Fruit fly (Drosophila melanogaster) whole organism, embryonic: ENCODE results near the gene CG32706.

Experiments used
- CG10267 ChIP-seq: fragments of 200-800 bp; sonication (Bioruptor generic); optimal IDR thresholded peaks from 2 replicates; lab custom pipeline; 2018; ENCODE audit warnings: missing biosample characterization, mild to moderate bottlenecking, missing genetic modification characterization, moderate library complexity
- CG10565 ChIP-seq: fragments of 200-800 bp; sonication (Bioruptor generic); optimal IDR thresholded peaks from 3 replicates; lab custom pipeline; 2016; ENCODE audit warnings: missing biosample characterization, mild to moderate bottlenecking, missing genetic modification characterization
- CG10654 ChIP-seq: fragments of 200-800 bp; sonication (Bioruptor generic); optimal IDR thresholded peaks from 2 replicates; lab custom pipeline; 2016; ENCODE audit warnings: missing biosample characterization, missing genetic modification characterization
- CG11456 ChIP-seq: fragments of 200-800 bp; sonication (Bioruptor generic); IDR thresholded peaks from 3 replicates; pipeline ENCODE4 v1.3.6; 2022; ENCODE audit warnings: missing biosample characterization, missing genetic modification characterization
- CG12299 ChIP-seq: fragments of 200-800 bp; sonication (Bioruptor generic); optimal IDR thresholded peaks from 2 replicates; lab custom pipeline; 2018; ENCODE audit warnings: missing biosample characterization, mild to moderate bottlenecking, missing genetic modification characterization
- CG1233 ChIP-seq: fragments of 200-800 bp; sonication (Bioruptor generic); optimal IDR thresholded peaks from 4 replicates; lab custom pipeline; 2018; ENCODE audit warnings: missing biosample characterization, mild to moderate bottlenecking, missing genetic modification characterization
- CG13123 ChIP-seq: fragments of 200-800 bp; sonication (Bioruptor generic); optimal IDR thresholded peaks from 2 replicates; lab custom pipeline; 2016; ENCODE audit warnings: missing biosample characterization, missing genetic modification characterization
- CG16815 ChIP-seq: fragments of 200-800 bp; sonication (Bioruptor generic); optimal IDR thresholded peaks from 3 replicates; lab custom pipeline; 2017; ENCODE audit warnings: missing biosample characterization, mild to moderate bottlenecking, missing genetic modification characterization
- CG17612 ChIP-seq: fragments of 200-800 bp; sonication (Bioruptor generic); IDR thresholded peaks from 2 replicates; pipeline ENCODE4 v1.3.6; 2022; ENCODE audit warnings: missing biosample characterization, missing genetic modification characterization
- CG31365 ChIP-seq: fragments of 200-800 bp; sonication (Bioruptor generic); optimal IDR thresholded peaks from 2 replicates; lab custom pipeline; 2018; ENCODE audit warnings: missing biosample characterization, mild to moderate bottlenecking, missing genetic modification characterization
- CG3407 ChIP-seq: fragments of 200-800 bp; sonication (Bioruptor generic); optimal IDR thresholded peaks from 2 replicates; lab custom pipeline; 2018; ENCODE audit warnings: missing biosample characterization, mild to moderate bottlenecking, missing genetic modification characterization
- CG6272 ChIP-seq: fragments of 200-800 bp; sonication (Bioruptor generic); IDR thresholded peaks from 2 replicates; pipeline ENCODE4 v1.3.6; 2022; ENCODE audit warnings: missing biosample characterization, missing genetic modification characterization
- CG6654 ChIP-seq: fragments of 200-800 bp; sonication (Bioruptor generic); optimal IDR thresholded peaks from 2 replicates; lab custom pipeline; 2017; ENCODE audit warnings: missing biosample characterization, mild to moderate bottlenecking, missing genetic modification characterization
- CG6683 ChIP-seq: fragments of 200-800 bp; sonication (Bioruptor generic); optimal IDR thresholded peaks from 2 replicates; lab custom pipeline; 2017; ENCODE audit warnings: missing biosample characterization, mild to moderate bottlenecking, missing genetic modification characterization, missing genetic modification reagents
- CG6813 ChIP-seq: fragments of 200-800 bp; sonication (Bioruptor generic); optimal IDR thresholded peaks from 2 replicates; lab custom pipeline; 2017; ENCODE audit warnings: missing biosample characterization, missing genetic modification characterization, mild to moderate bottlenecking, moderate library complexity, missing genetic modification reagents
- CG7271 ChIP-seq: fragments of 200-800 bp; sonication (Bioruptor generic); optimal IDR thresholded peaks from 2 replicates; lab custom pipeline; 2018; ENCODE audit warnings: missing biosample characterization, mild to moderate bottlenecking, missing genetic modification characterization, moderate library complexity
- CG7556 ChIP-seq: fragments of 200-800 bp; sonication (Bioruptor generic); optimal IDR thresholded peaks from 2 replicates; lab custom pipeline; 2017; ENCODE audit warnings: missing biosample characterization, mild to moderate bottlenecking, missing genetic modification characterization
- CG8281 ChIP-seq: fragments of 200-800 bp; sonication (Bioruptor generic); optimal IDR thresholded peaks from 2 replicates; lab custom pipeline; 2018; ENCODE audit warnings: missing biosample characterization, mild to moderate bottlenecking, missing genetic modification characterization, moderate library complexity
- CG8924 ChIP-seq: fragments of 200-800 bp; optimal IDR thresholded peaks from 3 replicates; lab custom pipeline; 2019; ENCODE audit warnings: missing biosample characterization, mild to moderate bottlenecking, missing genetic modification characterization, moderate library complexity
- Chrac-16 ChIP-seq: fragments of 200-800 bp; sonication (Bioruptor generic); optimal IDR thresholded peaks from 3 replicates; lab custom pipeline; 2016; ENCODE audit warnings: missing biosample characterization, missing genetic modification characterization
- E2f2 ChIP-seq: fragments of 200-800 bp; sonication (Bioruptor generic); IDR thresholded peaks from 2 replicates; pipeline ENCODE4 v1.3.6; 2022; ENCODE audit warnings: missing biosample characterization, missing genetic modification characterization
- Ets65A ChIP-seq: fragments of 200-800 bp; sonication (Bioruptor generic); peaks from one replicate; lab custom pipeline; 2016; ENCODE audit warnings: missing biosample characterization, missing genetic modification characterization
- HLH3B ChIP-seq: fragments of 200-800 bp; sonication (Bioruptor generic); IDR thresholded peaks from 2 replicates; pipeline ENCODE4 v1.3.6; 2022; ENCODE audit warnings: missing biosample characterization, missing genetic modification characterization
- HmgD ChIP-seq: fragments of 200-800 bp; sonication (Bioruptor generic); optimal IDR thresholded peaks from 3 replicates; lab custom pipeline; 2016; ENCODE audit warnings: missing biosample characterization, missing genetic modification characterization
- HmgZ ChIP-seq: fragments of 200-800 bp; sonication (Bioruptor generic); optimal IDR thresholded peaks from 2 replicates; lab custom pipeline; 2018; ENCODE audit warnings: missing biosample characterization, mild to moderate bottlenecking, missing genetic modification characterization
- NK7.1 ChIP-seq: fragments of 200-800 bp; sonication (Bioruptor generic); optimal IDR thresholded peaks from 3 replicates; lab custom pipeline; 2016; ENCODE audit warnings: missing biosample characterization, missing genetic modification characterization
- PHDP ChIP-seq: fragments of 200-800 bp; sonication (Bioruptor generic); optimal IDR thresholded peaks from 3 replicates; lab custom pipeline; 2018; ENCODE audit warnings: missing biosample characterization, mild to moderate bottlenecking, missing genetic modification characterization, moderate library complexity
- Six4 ChIP-seq: fragments of 200-800 bp; sonication (Bioruptor generic); optimal IDR thresholded peaks from 2 replicates; lab custom pipeline; 2016; ENCODE audit warnings: missing biosample characterization, missing genetic modification characterization
- Sry-δ ChIP-seq: fragments of 200-800 bp; sonication (Bioruptor generic); optimal IDR thresholded peaks from 2 replicates; lab custom pipeline; 2016; ENCODE audit warnings: missing biosample characterization, missing genetic modification characterization
- ase ChIP-seq: fragments of 200-800 bp; sonication (Bioruptor generic); IDR thresholded peaks from 3 replicates; pipeline ENCODE4 v1.3.6; 2022; ENCODE audit warnings: missing biosample characterization, missing genetic modification characterization
- ash1 ChIP-seq: fragments of 200-800 bp; sonication (Bioruptor generic); optimal IDR thresholded peaks from 2 replicates; lab custom pipeline; 2018; ENCODE audit warnings: missing biosample characterization, mild to moderate bottlenecking, missing genetic modification characterization
- chm ChIP-seq: fragments of 200-800 bp; sonication (Bioruptor generic); IDR thresholded peaks from 2 replicates; pipeline ENCODE4 v1.3.6; 2022; ENCODE audit warnings: missing biosample characterization, missing genetic modification characterization
- croc ChIP-seq: fragments of 200-800 bp; sonication (Bioruptor generic); conservative IDR thresholded peaks from 3 replicates; pipeline ENCODE4 v1.3.6; 2022; ENCODE audit warnings: missing biosample characterization, missing genetic modification characterization
- eve ChIP-seq, 2 experiments: fragments of >200 bp; optimal IDR thresholded peaks; 2 replicates each; lab custom pipeline; 2017; ENCODE audit warnings: missing biosample characterization in 2 of 2, missing genetic modification characterization in 2 of 2
- fu2 ChIP-seq: fragments of 200-800 bp; sonication (Bioruptor generic); optimal IDR thresholded peaks from 2 replicates; lab custom pipeline; 2016; ENCODE audit warnings: missing biosample characterization, missing genetic modification characterization
- gce ChIP-seq: fragments of 200-800 bp; sonication (Bioruptor generic); IDR thresholded peaks from 3 replicates; pipeline ENCODE4 v1.3.6; 2022; ENCODE audit warnings: missing biosample characterization, missing genetic modification characterization
- grn ChIP-seq: fragments of 200-800 bp; sonication (Bioruptor generic); optimal IDR thresholded peaks from 3 replicates; lab custom pipeline; 2017; ENCODE audit warnings: missing biosample characterization, missing genetic modification characterization
- hbn ChIP-seq: fragments of 200-800 bp; sonication (Bioruptor generic); IDR thresholded peaks from 2 replicates; pipeline ENCODE4 v1.3.6; 2022; ENCODE audit warnings: missing biosample characterization, missing genetic modification characterization; ENCODE audit not compliant: partially characterized antibody
- klu ChIP-seq: fragments of 200-800 bp; sonication (Bioruptor generic); IDR thresholded peaks from 2 replicates; pipeline ENCODE4 v1.3.6; 2022; ENCODE audit warnings: missing biosample characterization, missing genetic modification characterization
- lab ChIP-seq: fragments of 200-800 bp; sonication (Bioruptor generic); optimal IDR thresholded peaks from 3 replicates; lab custom pipeline; 2017; ENCODE audit warnings: missing biosample characterization, missing genetic modification characterization, mild to moderate bottlenecking, moderate library complexity, missing genetic modification reagents
- mld ChIP-seq: fragments of 200-800 bp; sonication (Bioruptor generic); IDR thresholded peaks from 3 replicates; pipeline ENCODE4 v1.3.6; 2022; ENCODE audit warnings: missing biosample characterization, missing genetic modification characterization; ENCODE audit not compliant: partially characterized antibody
- nau ChIP-seq: fragments of 200-800 bp; sonication (Bioruptor generic); optimal IDR thresholded peaks from 3 replicates; lab custom pipeline; 2017; ENCODE audit warnings: missing biosample characterization, mild to moderate bottlenecking, missing genetic modification characterization, missing genetic modification reagents
- peb ChIP-seq: fragments of 200-800 bp; sonication (Bioruptor generic); IDR thresholded peaks from 2 replicates; pipeline ENCODE4 v1.3.6; 2022; ENCODE audit warnings: missing biosample characterization, missing genetic modification characterization
- run ChIP-seq: fragments of 200-800 bp; sonication (Bioruptor generic); optimal IDR thresholded peaks from 3 replicates; lab custom pipeline; 2018; ENCODE audit warnings: missing biosample characterization, mild to moderate bottlenecking, missing genetic modification characterization
- salm ChIP-seq: fragments of 200-800 bp; sonication (Bioruptor generic); optimal IDR thresholded peaks from 2 replicates; lab custom pipeline; 2018; ENCODE audit warnings: missing biosample characterization, mild to moderate bottlenecking, missing genetic modification characterization
- sima ChIP-seq: fragments of 200-800 bp; sonication (Bioruptor generic); optimal IDR thresholded peaks from 2 replicates; lab custom pipeline; 2016; ENCODE audit warnings: missing biosample characterization, missing genetic modification characterization
- slou ChIP-seq: fragments of 200-800 bp; sonication (Bioruptor generic); optimal IDR thresholded peaks from 3 replicates; lab custom pipeline; 2016; ENCODE audit warnings: missing biosample characterization, missing genetic modification characterization
- ssp ChIP-seq: fragments of 200-800 bp; sonication (Bioruptor generic); IDR thresholded peaks from 2 replicates; pipeline ENCODE4 v1.3.6; 2022; ENCODE audit warnings: missing biosample characterization, missing genetic modification characterization
- trem ChIP-seq: fragments of 200-800 bp; optimal IDR thresholded peaks from 3 replicates; lab custom pipeline; 2019; ENCODE audit warnings: missing biosample characterization, mild to moderate bottlenecking, missing genetic modification characterization, moderate library complexity
- vnd ChIP-seq: fragments of 200-800 bp; sonication (Bioruptor generic); IDR thresholded peaks from 3 replicates; pipeline ENCODE4 v1.3.6; 2022; ENCODE audit warnings: missing biosample characterization, missing genetic modification characterization; ENCODE audit not compliant: partially characterized antibody
- yki ChIP-seq: fragments of >200 bp; optimal IDR thresholded peaks from 3 replicates; lab custom pipeline; 2018

The CG32706 gene

dm6 chrX:9118961-9119633 lies 32.2 kb downstream of the CG32706 start (continued):
- TF ChIP-seq CG13123 (GFP tag; lab: Kevin White, UChicago), result no peak
- TF ChIP-seq Chrac-16, result no peak
- TF ChIP-seq E2f2 (GFP tag; lab: Robert Waterston, UW), result no peak
- no peak for TF ChIP-seq CG16815 (GFP tag; lab: Kevin White, UChicago)
- 0 out of 2 replicates have a peak, but pooled peaks have one; percentile 30 for TF ChIP-seq chm (GFP tag; lab: Robert Waterston, UW)
- TF ChIP-seq Ets65A, result no peak
- no peak for TF ChIP-seq klu
- no peak for TF ChIP-seq salm (tag; lab: Kevin White, UChicago)
- TF ChIP-seq ash1, result no peak
- TF ChIP-seq yki (lab: Kevin White, UChicago), result no peak
- TF ChIP-seq peb (GFP tag; lab: Robert Waterston, UW), result no peak
- TF ChIP-seq Six4 (GFP tag; lab: Kevin White, UChicago), result peak; percentile 15
- TF ChIP-seq run (tag; lab: Kevin White, UChicago), result no peak
- peak; percentile 2 for TF ChIP-seq Sry-δ (GFP tag; lab: Kevin White, UChicago)
- TF ChIP-seq vnd, result no peak
- TF ChIP-seq CG7271, result no peak
- no peak for TF ChIP-seq ase (GFP tag; lab: Robert Waterston, UW)
- no peak for TF ChIP-seq HmgD
- TF ChIP-seq CG6654, result peak; percentile 24
- TF ChIP-seq fu2 (GFP tag; lab: Kevin White, UChicago), result no peak
- TF ChIP-seq CG7556, result no peak
- TF ChIP-seq CG6813, result peak; percentile 14
- TF ChIP-seq CG8924 (tag; lab: Kevin White, UChicago), result no peak
- no peak for TF ChIP-seq CG6272 (GFP tag; lab: Robert Waterston, UW)
- no peak for TF ChIP-seq PHDP (tag; lab: Kevin White, UChicago)
- TF ChIP-seq hbn, result no peak
- no peak for TF ChIP-seq HmgZ
- TF ChIP-seq trem (tag; lab: Kevin White, UChicago), result peak; percentile 29
- 0 out of 2 replicates have a peak, but pooled peaks have one; percentile 48 for TF ChIP-seq HLH3B (GFP tag; lab: Robert Waterston, UW)
- no peak for TF ChIP-seq CG6683 (GFP tag; lab: Kevin White, UChicago)
- TF ChIP-seq CG1233, result peak; percentile 21
- no peak for TF ChIP-seq grn
- peak; percentile 64 for TF ChIP-seq lab (GFP tag; lab: Kevin White, UChicago)
- TF ChIP-seq sima (GFP tag; lab: Kevin White, UChicago), result no peak
- TF ChIP-seq slou (GFP tag; lab: Kevin White, UChicago), result no peak
- TF ChIP-seq mld, result no peak
- TF ChIP-seq gce (GFP tag; lab: Robert Waterston, UW), result no peak
- TF ChIP-seq CG12299 (tag; lab: Kevin White, UChicago), result no peak
- TF ChIP-seq nau (GFP tag; lab: Kevin White, UChicago), result peak; percentile 49
- TF ChIP-seq CG10565 (GFP tag; lab: Kevin White, UChicago), result no peak
- no peak for TF ChIP-seq CG3407 (GFP tag; lab: Kevin White, UChicago)
- TF ChIP-seq CG17612, result no peak
- peak; percentile 16 for TF ChIP-seq CG10267 (tag; lab: Kevin White, UChicago)
- no peak for TF ChIP-seq CG10654 (GFP tag; lab: Kevin White, UChicago)
- no peak for TF ChIP-seq CG31365 (tag; lab: Kevin White, UChicago)
- no peak for TF ChIP-seq CG11456 (GFP tag; lab: Robert Waterston, UW)
- TF ChIP-seq eve (GFP tag; optimal IDR thresholded peaks at IDR 0.05; lab: Kevin White, UChicago), result no peak
- TF ChIP-seq CG8281 (tag; lab: Kevin White, UChicago), result no peak
- TF ChIP-seq NK7.1 (GFP tag; lab: Kevin White, UChicago), result peak; percentile 20
- TF ChIP-seq croc (GFP tag; lab: Robert Waterston, UW), result no peak
- TF ChIP-seq ssp, result no peak
